Worm (Caenorhabditis elegans): Measurements from ENCODE around the gene C34C12.2.

DNA sequence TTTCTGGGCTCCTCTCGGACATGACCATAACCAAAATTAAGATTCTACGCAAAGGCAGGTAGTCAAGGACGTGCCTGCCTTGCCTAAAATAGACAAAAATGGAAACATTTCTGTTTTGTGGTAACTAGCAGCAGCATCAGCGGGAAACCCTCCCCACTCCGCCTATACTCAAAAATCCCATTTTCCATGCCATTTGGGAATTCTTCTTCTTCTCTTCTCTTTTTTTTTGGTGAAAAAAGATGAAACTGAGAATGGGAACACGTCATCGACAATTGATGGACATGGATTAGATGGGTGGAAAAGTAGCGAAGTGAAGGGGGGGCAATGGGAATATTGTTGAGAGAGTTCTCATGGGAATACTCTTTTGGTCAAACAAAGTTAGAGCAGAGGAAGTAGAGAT lies 16.4 kb upstream of the C34C12.2 start:
- TF ChIP-seq W03F9.2 (tag; optimal IDR thresholded peaks at IDR 0.05) (no peak), him-1 (tag; optimal IDR thresholded peaks at IDR 0.05) (no peak)
